Fruit fly (Drosophila melanogaster): ENCODE data around the gene CG43208.
A peak's percentile ranks its signal among the peaks of the same experiment; 100 is the strongest.

The CG43208 gene

DNA sequence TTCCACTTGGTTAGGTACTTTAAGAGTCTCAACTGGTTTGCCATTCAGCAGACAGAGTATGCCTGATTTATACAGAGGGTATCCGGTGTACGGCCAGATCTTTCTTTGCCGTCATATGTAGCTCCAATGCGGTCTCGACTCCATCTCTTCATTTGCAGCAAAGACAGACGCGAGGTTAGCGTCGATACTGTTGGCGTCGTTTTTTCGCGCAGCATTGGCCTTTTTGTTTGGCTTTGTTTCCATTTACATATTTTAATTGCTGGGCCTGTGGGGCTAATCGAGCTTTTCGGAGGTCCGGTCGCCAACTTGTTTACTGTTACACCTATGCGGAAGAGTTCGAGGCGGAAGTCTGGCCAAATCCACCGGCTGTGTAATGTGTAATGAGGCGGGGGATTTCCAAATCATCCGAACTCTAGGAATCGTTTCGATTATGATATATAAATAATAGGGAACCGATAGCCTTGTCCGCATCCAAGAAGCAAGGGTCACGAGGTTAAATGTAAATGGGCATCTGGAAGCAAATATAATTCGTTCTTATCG, 28.9 kb upstream of the CG43208 start:
- TF ChIP-seq net (GFP tag; optimal IDR thresholded peaks at IDR 0.05), result no peak
- no peak for TF ChIP-seq pdm3 (GFP tag; optimal IDR thresholded peaks at IDR 0.05)
- TF ChIP-seq dac (GFP tag; optimal IDR thresholded peaks at IDR 0.05), result no peak
- no peak for TF ChIP-seq topi (GFP tag; optimal IDR thresholded peaks at IDR 0.05)
- TF ChIP-seq CG7368 (GFP tag; optimal IDR thresholded peaks at IDR 0.05), result no peak
- TF ChIP-seq cyc (GFP tag; optimal IDR thresholded peaks at IDR 0.05), result no peak
- no peak for TF ChIP-seq Smox (GFP tag; optimal IDR thresholded peaks at IDR 0.05)
- TF ChIP-seq CG34406 (GFP tag; optimal IDR thresholded peaks at IDR 0.05), result no peak
- TF ChIP-seq Hr39 (GFP tag; optimal IDR thresholded peaks at IDR 0.05), result no peak

- no peak for TF ChIP-seq dac (GFP tag; optimal IDR thresholded peaks at IDR 0.05)
- no peak for TF ChIP-seq fd85E (GFP tag; optimal IDR thresholded peaks at IDR 0.05)
- no peak for TF ChIP-seq Hr38 (GFP tag; optimal IDR thresholded peaks at IDR 0.05)
- no peak for TF ChIP-seq Hr4 (GFP tag; optimal IDR thresholded peaks at IDR 0.05)
- TF ChIP-seq CG6276 (GFP tag; optimal IDR thresholded peaks at IDR 0.05), result no peak
- TF ChIP-seq Ets96B (tag; optimal IDR thresholded peaks at IDR 0.05), result no peak
- no peak for TF ChIP-seq Blimp-1 (GFP tag; optimal IDR thresholded peaks at IDR 0.05)
- TF ChIP-seq svp (GFP tag), result peak; percentile 74
Observed at dm6 chr3R:13275473-13275872, 27.8 kb upstream of the CG43208 start.

DNA sequence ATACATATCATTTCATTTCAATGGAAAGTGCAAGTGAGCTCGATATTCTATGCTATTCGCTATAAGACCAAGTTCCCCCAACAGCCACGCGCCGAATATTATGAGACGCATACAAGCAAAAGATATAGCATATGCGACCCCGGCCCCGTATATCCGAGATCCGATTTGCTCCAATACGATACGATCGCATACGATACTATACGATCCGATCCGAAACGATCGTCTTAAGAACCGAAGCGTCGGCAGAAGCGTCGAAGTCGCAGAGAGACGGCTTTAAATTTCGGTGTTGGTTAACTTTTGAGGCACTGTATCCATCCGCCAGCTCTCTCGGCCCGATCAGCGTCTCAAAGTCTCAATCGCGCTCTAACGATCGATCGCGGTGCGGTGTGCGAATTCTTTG, 23.8 kb upstream of the CG43208 start, which contains the start of gene CG8630:
CG8630 (plus strand) TSS at position 303 of the 400 bp plus-strand sequence.
- TF ChIP-seq CG8319 (GFP tag; optimal IDR thresholded peaks at IDR 0.05) (no peak), CG11294 (GFP tag; IDR thresholded peaks at IDR 0.05) (no peak), CG6163 (GFP tag; IDR thresholded peaks at IDR 0.05) (no peak), CG3919 (GFP tag; optimal IDR thresholded peaks at IDR 0.05) (no peak), vri (GFP tag; optimal IDR thresholded peaks at IDR 0.05) (no peak), cyc (GFP tag; optimal IDR thresholded peaks at IDR 0.05) (no peak), Hr39 (GFP tag; optimal IDR thresholded peaks at IDR 0.05) (no peak), CG6792 (GFP tag; optimal IDR thresholded peaks at IDR 0.05) (no peak), salr (GFP tag; optimal IDR thresholded peaks at IDR 0.05) (no peak), Ets21C (GFP tag; optimal IDR thresholded peaks at IDR 0.05) (no peak), CG11762 (GFP tag; optimal IDR thresholded peaks at IDR 0.05; ENCODE audit: insufficient read depth) (no peak)

DNA sequence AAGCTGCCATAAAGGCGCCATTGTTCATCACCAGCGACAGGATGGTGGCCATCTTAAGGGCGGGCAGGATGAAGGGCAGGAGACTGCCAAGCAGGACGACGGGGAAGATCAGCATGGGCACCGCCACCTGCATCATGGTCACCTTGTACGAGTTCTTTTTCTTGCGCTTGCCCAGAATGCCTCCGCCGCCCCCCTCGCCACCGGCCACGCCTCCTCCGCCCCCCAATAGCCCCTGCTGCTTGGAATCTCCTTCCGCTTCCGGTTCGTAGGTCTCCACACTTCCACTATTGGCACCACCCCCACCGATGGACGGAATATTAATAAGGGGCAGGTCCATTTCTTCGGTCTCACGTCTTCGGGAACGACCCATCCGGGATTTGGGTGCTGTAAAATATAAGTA, 18.1 kb upstream of the CG43208 start:
- TF ChIP-seq CG11762 (GFP tag; optimal IDR thresholded peaks at IDR 0.05; ENCODE audit: insufficient read depth) (no peak), Hr39 (GFP tag; optimal IDR thresholded peaks at IDR 0.05) (no peak), CG7368 (GFP tag; optimal IDR thresholded peaks at IDR 0.05) (no peak), CG34406 (GFP tag; optimal IDR thresholded peaks at IDR 0.05) (no peak), CG6276 (GFP tag; optimal IDR thresholded peaks at IDR 0.05) (no peak), salr (GFP tag; optimal IDR thresholded peaks at IDR 0.05) (no peak), Sox15 (GFP tag; optimal IDR thresholded peaks at IDR 0.05) (no peak), Hr4 (GFP tag; optimal IDR thresholded peaks at IDR 0.05) (no peak)

dm6 chr3R:13286118-13286579, 17.1 kb upstream of the CG43208 start, which contains the start of gene CG15888:
CG15888 (minus strand) TSS chr3R:13286529.
- no peak for TF ChIP-seq Sox14 (GFP tag; optimal IDR thresholded peaks at IDR 0.05)
- TF ChIP-seq CG6163 (GFP tag; IDR thresholded peaks at IDR 0.05), result no peak
- TF ChIP-seq Hr38 (GFP tag; optimal IDR thresholded peaks at IDR 0.05), result no peak
- TF ChIP-seq CG1621 (tag; optimal IDR thresholded peaks at IDR 0.05), result no peak
- no peak for TF ChIP-seq Gug (GFP tag; IDR thresholded peaks at IDR 0.05)
- TF ChIP-seq Blimp-1 (GFP tag; optimal IDR thresholded peaks at IDR 0.05), result no peak

- TF ChIP-seq CG15336 (GFP tag; IDR thresholded peaks at IDR 0.05) (peak; percentile 33; the same call in 1 of the 2 replicates), CG9139 (GFP tag; optimal IDR thresholded peaks at IDR 0.05) (no peak), eg (GFP tag; IDR thresholded peaks at IDR 0.05) (peak; percentile 60; the same call in 2 of the 3 replicates), CG32006 (GFP tag; optimal IDR thresholded peaks at IDR 0.05) (peak; percentile 40), Met (GFP tag; optimal IDR thresholded peaks at IDR 0.05) (no peak), CG8319 (GFP tag; optimal IDR thresholded peaks at IDR 0.05) (no peak)
Observed at dm6 chr3R:13288763-13289312, 14.4 kb upstream of the CG43208 start, which contains the start of gene apn. apn (minus strand) TSS chr3R:13288813.
